Fruit fly (Drosophila melanogaster) S2 (cell line): ENCODE results near the gene Kr-h2.

ENCODE experiments used
- CG8478 ChIP-seq: fragments of >200 bp; optimal IDR thresholded peaks from 2 replicates; lab custom pipeline; 2018
- CTCF ChIP-seq, 2 experiments: fragments of >200 bp; optimal IDR thresholded peaks; 2 replicates each; lab custom pipeline; 2018

Kr-h2 gene

DNA sequence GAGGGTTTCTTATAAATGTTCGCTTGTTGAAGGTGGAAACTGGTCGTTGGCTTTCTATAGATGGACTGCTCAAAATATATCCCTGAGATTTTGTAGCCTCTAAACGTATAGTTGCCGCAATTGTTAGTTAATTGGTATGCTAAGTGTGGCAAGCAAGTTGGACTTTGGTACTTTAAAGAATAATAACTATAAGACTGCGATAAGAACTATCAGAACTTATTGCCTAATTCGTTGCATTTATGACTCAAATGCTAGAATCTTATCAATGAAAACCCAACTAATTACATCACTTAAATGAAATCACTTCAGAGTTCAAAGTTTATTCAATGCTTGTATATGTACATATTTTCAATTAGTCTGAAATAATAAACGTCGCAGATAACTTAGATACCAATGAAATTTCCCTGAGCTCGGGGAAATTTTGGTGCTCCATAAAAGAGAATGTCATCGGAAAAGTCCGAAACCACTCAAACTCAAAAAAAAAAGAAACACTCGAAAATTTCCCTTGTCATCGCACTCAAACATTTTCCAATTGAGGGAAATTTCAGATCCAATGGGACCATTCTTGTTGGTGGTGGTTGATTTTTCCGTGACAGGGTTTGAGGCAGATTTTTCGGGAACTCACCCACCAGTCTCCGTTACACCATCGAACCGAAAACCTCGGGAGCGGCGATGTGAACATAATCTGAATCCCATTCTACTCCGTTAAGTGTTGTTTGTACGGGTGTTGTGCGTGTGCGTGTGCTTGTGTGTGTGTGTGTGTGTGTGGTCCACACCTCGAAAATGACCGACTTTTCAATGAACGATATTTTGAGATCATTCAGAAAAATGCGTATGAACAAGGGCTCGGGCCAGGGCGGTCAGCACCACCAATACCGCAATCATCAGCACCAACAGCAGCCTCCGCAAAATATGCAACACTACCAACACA, 20.3 kb downstream of the Kr-h2 start, which contains the start of gene CG45075:
Gene CG45075 (plus strand): TSS at position 627 of the 931 bp plus-strand sequence.
- TF ChIP-seq CG8478 (lab: Kevin White, UChicago) (no peak), CTCF (optimal IDR thresholded peaks at IDR 0.05; lab: Kevin White, UChicago) (peak in 1 of 2 experiments; percentile 19)

dm6 chr2L:6092300-6092699, 21.5 kb downstream of the Kr-h2 start:
- TF ChIP-seq CG8478 (lab: Kevin White, UChicago) (no peak), CTCF (optimal IDR thresholded peaks at IDR 0.05; lab: Kevin White, UChicago) (no peak)

DNA sequence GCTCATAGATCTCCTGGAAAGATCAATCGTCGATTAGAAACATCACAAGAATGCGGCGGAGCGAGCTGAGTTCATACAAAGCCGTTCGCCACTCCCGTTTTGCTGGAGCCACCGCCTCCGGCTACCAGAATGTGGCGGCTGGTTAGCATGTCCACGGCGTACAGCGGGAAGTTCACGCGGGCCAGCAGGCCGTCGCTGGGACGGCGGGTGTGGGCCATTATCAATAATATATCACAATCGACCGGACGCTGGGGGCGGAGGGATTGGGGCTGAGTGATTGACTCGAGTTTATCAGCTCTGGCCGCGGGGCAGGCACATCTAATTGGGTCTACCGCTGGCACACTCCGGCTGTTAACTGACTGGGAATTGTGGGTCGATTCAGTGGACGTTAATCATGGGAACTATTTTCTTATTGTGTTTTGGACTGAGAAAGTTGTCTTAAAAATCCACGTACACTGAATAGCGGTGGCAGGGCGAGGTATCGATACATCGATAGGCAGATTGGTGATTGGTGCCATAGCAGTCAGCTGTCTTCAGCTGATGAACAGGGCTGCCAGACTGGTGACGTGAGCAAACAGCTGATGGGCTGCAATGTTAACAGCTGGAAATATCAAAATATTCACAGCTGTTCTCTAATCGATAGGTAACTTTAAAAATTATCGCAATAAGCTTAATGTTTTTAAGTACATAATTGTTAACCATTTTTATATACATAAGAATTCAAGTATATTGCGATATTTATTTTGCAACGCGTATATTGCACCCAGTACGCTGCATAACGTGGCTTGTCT, 27.9 kb downstream of the Kr-h2 start, which contains the start of gene CG9175:
Gene CG9175 (minus strand): TSS at position 488 of the 791 bp plus-strand sequence.
- no peak for TF ChIP-seq CG8478 (lab: Kevin White, UChicago)
- TF ChIP-seq CTCF (optimal IDR thresholded peaks at IDR 0.05; lab: Kevin White, UChicago): peak; percentile 0 to 37

- TF ChIP-seq CTCF (optimal IDR thresholded peaks at IDR 0.05; lab: Kevin White, UChicago): no peak
- no peak for TF ChIP-seq CG8478 (lab: Kevin White, UChicago)
Measured at dm6 chr2L:6099270-6099644, 28.5 kb downstream of the Kr-h2 start.

- no peak for TF ChIP-seq CTCF (optimal IDR thresholded peaks at IDR 0.05; lab: Kevin White, UChicago)
- no peak for TF ChIP-seq CG8478 (lab: Kevin White, UChicago)
Measured at dm6 chr2L:6100202-6100689, 29.5 kb downstream of the Kr-h2 start, which contains the start of gene stai. TSS of gene stai (plus strand) at chr2L:6100377.

DNA sequence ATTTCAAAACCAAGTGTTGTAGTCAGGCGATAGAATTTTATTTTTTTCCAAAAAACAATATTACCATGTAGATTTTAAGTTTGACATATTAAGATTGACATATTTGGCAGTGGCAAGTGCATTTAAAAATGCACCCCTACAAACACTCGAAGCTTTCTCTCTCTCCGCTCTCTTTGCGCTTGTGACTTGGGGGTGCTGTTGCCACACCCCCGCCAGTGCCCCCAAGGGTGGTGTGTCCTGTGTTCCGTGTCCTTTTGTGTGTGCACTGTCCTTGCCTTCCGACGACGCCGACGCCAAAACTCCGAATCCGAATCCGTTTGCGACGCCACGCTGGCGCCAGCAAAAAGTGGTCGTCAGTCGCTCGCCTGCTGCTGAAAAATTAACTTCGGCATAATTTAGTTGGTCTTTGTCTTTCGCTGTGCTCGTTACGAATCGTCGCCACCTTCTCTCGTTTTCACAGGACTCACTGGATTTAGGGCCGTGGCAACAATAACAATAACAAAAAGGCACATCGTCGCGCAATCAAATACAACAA, 38.6 kb downstream of the Kr-h2 start:
- no peak for TF ChIP-seq CTCF (optimal IDR thresholded peaks at IDR 0.05; lab: Kevin White, UChicago)
- TF ChIP-seq CG8478 (lab: Kevin White, UChicago): no peak

dm6 chr2L:6110781-6111180, 40.0 kb downstream of the Kr-h2 start:
- TF ChIP-seq CTCF (optimal IDR thresholded peaks at IDR 0.05; lab: Kevin White, UChicago) (no peak), CG8478 (lab: Kevin White, UChicago) (no peak)

- no peak for TF ChIP-seq CTCF (optimal IDR thresholded peaks at IDR 0.05; lab: Kevin White, UChicago)
Measured at dm6 chr2L:6118212-6118611, 47.4 kb downstream of the Kr-h2 start, which contains the start of gene CG31642. TSS of gene CG31642 (plus strand) at chr2L:6118512.
